Fruit fly (Drosophila melanogaster) whole organism, embryonic: ENCODE data around the gene Tep4.

Experiments
- Aef1 ChIP-seq: fragments of 200-800 bp; sonication (Bioruptor generic); IDR thresholded peaks from 3 replicates; pipeline ENCODE4 v1.3.6; 2022; ENCODE audit warnings: missing biosample characterization, missing genetic modification characterization
- C15 ChIP-seq: fragments of 200-800 bp; sonication (Bioruptor generic); IDR thresholded peaks from 3 replicates; pipeline ENCODE4 v1.3.6; 2022; ENCODE audit warnings: missing biosample characterization, missing genetic modification characterization
- CG10274 ChIP-seq: fragments of 200-800 bp; sonication (Bioruptor generic); optimal IDR thresholded peaks from 3 replicates; lab custom pipeline; 2017; ENCODE audit warnings: missing biosample characterization, mild to moderate bottlenecking, missing genetic modification characterization
- CG11696 ChIP-seq: fragments of 200-800 bp; sonication (Bioruptor generic); IDR thresholded peaks from 2 replicates; pipeline ENCODE4 v1.3.6; 2022; ENCODE audit warnings: missing biosample characterization, missing genetic modification characterization
- CG12391 ChIP-seq: fragments of 200-800 bp; sonication (Bioruptor generic); optimal IDR thresholded peaks from 3 replicates; lab custom pipeline; 2018; ENCODE audit warnings: missing biosample characterization, mild to moderate bottlenecking, missing genetic modification characterization, moderate library complexity
- CG12769 ChIP-seq: fragments of 200-800 bp; sonication (Bioruptor generic); optimal IDR thresholded peaks from 2 replicates; lab custom pipeline; 2019; ENCODE audit warnings: missing biosample characterization, mild to moderate bottlenecking, missing genetic modification characterization, moderate library complexity
- CG15269 ChIP-seq: fragments of 200-800 bp; sonication (Bioruptor generic); optimal IDR thresholded peaks from 2 replicates; lab custom pipeline; 2018; ENCODE audit warnings: missing biosample characterization, mild to moderate bottlenecking, missing genetic modification characterization, moderate library complexity
- CG1603 ChIP-seq: fragments of 200-800 bp; sonication (Bioruptor generic); optimal IDR thresholded peaks from 2 replicates; lab custom pipeline; 2019; ENCODE audit warnings: missing biosample characterization, mild to moderate bottlenecking, missing genetic modification characterization, moderate library complexity
- CG17912 ChIP-seq: fragments of 200-800 bp; sonication (Bioruptor generic); optimal IDR thresholded peaks from 2 replicates; lab custom pipeline; 2018; ENCODE audit warnings: missing biosample characterization, mild to moderate bottlenecking, missing genetic modification characterization
- CG1832 ChIP-seq: fragments of 200-800 bp; sonication (Bioruptor generic); optimal IDR thresholded peaks from 2 replicates; lab custom pipeline; 2017; ENCODE audit warnings: missing biosample characterization, mild to moderate bottlenecking, missing genetic modification characterization, inconsistent platforms
- CG30403 ChIP-seq: fragments of 200-800 bp; sonication (Bioruptor generic); optimal IDR thresholded peaks from 3 replicates; lab custom pipeline; 2016; ENCODE audit warnings: missing biosample characterization, missing genetic modification characterization
- CG33213 ChIP-seq: fragments of 200-800 bp; sonication (Bioruptor generic); optimal IDR thresholded peaks from 3 replicates; lab custom pipeline; 2016; ENCODE audit warnings: missing biosample characterization, missing genetic modification characterization
- CG3407 ChIP-seq: fragments of 200-800 bp; sonication (Bioruptor generic); optimal IDR thresholded peaks from 2 replicates; lab custom pipeline; 2018; ENCODE audit warnings: missing biosample characterization, mild to moderate bottlenecking, missing genetic modification characterization
- CG34376 ChIP-seq: fragments of 200-800 bp; sonication (Bioruptor generic); optimal IDR thresholded peaks from 2 replicates; lab custom pipeline; 2018; ENCODE audit warnings: missing biosample characterization, mild to moderate bottlenecking, missing genetic modification characterization
- CG3847 ChIP-seq: fragments of 200-800 bp; sonication (Bioruptor generic); IDR thresholded peaks from 2 replicates; pipeline ENCODE4 v1.3.6; 2022; ENCODE audit warnings: missing biosample characterization, missing genetic modification characterization
- CG4282 ChIP-seq: fragments of 200-800 bp; sonication (Bioruptor generic); optimal IDR thresholded peaks from 2 replicates; lab custom pipeline; 2016; ENCODE audit warnings: missing biosample characterization, missing genetic modification characterization
- CG9437 ChIP-seq: fragments of 200-800 bp; sonication (Bioruptor generic); optimal IDR thresholded peaks from 2 replicates; lab custom pipeline; 2018; ENCODE audit warnings: missing biosample characterization, mild to moderate bottlenecking, missing genetic modification characterization
- Dfd ChIP-seq, 2 experiments: fragments of >200 bp; optimal IDR thresholded peaks; 2 replicates each; lab custom pipeline; 2017; ENCODE audit warnings: missing biosample characterization in 2 of 2, missing genetic modification characterization in 2 of 2
- E2f1 ChIP-seq: fragments of 200-800 bp; sonication (Bioruptor generic); IDR thresholded peaks from 2 replicates; pipeline ENCODE4 v1.3.6; 2022; ENCODE audit warnings: missing biosample characterization, missing genetic modification characterization
- Elba2 ChIP-seq: fragments of 200-800 bp; sonication (Bioruptor generic); optimal IDR thresholded peaks from 3 replicates; lab custom pipeline; 2016; ENCODE audit warnings: missing biosample characterization, missing genetic modification characterization
- Ets97D ChIP-seq: fragments of 200-800 bp; sonication (Bioruptor generic); optimal IDR thresholded peaks from 3 replicates; lab custom pipeline; 2016; ENCODE audit warnings: missing biosample characterization, missing genetic modification characterization
- Kr ChIP-seq: fragments of 200-800 bp; sonication (Bioruptor generic); optimal IDR thresholded peaks from 2 replicates; lab custom pipeline; 2017; ENCODE audit warnings: missing biosample characterization, mild to moderate bottlenecking, missing genetic modification characterization
- Nf-YA ChIP-seq: fragments of 200-800 bp; sonication (Bioruptor generic); IDR thresholded peaks from 2 replicates; pipeline ENCODE4 v1.3.6; 2022; ENCODE audit warnings: missing biosample characterization, missing genetic modification characterization
- NfI ChIP-seq: fragments of 200-800 bp; sonication (Bioruptor generic); optimal IDR thresholded peaks from 3 replicates; lab custom pipeline; 2018; ENCODE audit warnings: missing biosample characterization, mild to moderate bottlenecking, missing genetic modification characterization, moderate library complexity
- PHDP ChIP-seq: fragments of 200-800 bp; sonication (Bioruptor generic); optimal IDR thresholded peaks from 3 replicates; lab custom pipeline; 2018; ENCODE audit warnings: missing biosample characterization, mild to moderate bottlenecking, missing genetic modification characterization, moderate library complexity
- Pdp1 ChIP-seq, 2 experiments: fragments of 200-800 bp; sonication (Bioruptor generic); optimal IDR thresholded peaks; 3 replicates each; lab custom pipeline; 2016; ENCODE audit warnings: missing biosample characterization in 2 of 2, missing genetic modification characterization in 2 of 2, mild to moderate bottlenecking in 1 of 2, moderate library complexity in 1 of 2
- Taf1 ChIP-seq: fragments of 200-800 bp; sonication (Bioruptor generic); IDR thresholded peaks from 2 replicates; pipeline ENCODE4 v1.3.6; 2022; ENCODE audit warnings: missing biosample characterization, missing genetic modification characterization
- Xrp1 ChIP-seq: fragments of 200-800 bp; sonication (Bioruptor generic); IDR thresholded peaks from 2 replicates; pipeline ENCODE4 v1.3.6; 2022; ENCODE audit warnings: missing biosample characterization, missing genetic modification characterization
- ab ChIP-seq: fragments of 200-800 bp; sonication (Bioruptor generic); optimal IDR thresholded peaks from 2 replicates; lab custom pipeline; 2016; ENCODE audit warnings: missing biosample characterization, missing genetic modification characterization
- amos ChIP-seq: fragments of 200-800 bp; sonication (Bioruptor generic); IDR thresholded peaks from 2 replicates; pipeline ENCODE4 v1.3.6; 2022; ENCODE audit warnings: missing biosample characterization, missing genetic modification characterization; ENCODE audit not compliant: partially characterized antibody
- aop ChIP-seq: fragments of 200-800 bp; sonication (Bioruptor generic); IDR thresholded peaks from 2 replicates; pipeline ENCODE4 v1.3.6; 2022; ENCODE audit warnings: missing biosample characterization, missing genetic modification characterization
- br ChIP-seq: fragments of >200 bp; optimal IDR thresholded peaks from 2 replicates; lab custom pipeline; 2017
- dimm ChIP-seq: fragments of 200-800 bp; sonication (Bioruptor generic); IDR thresholded peaks from 2 replicates; pipeline ENCODE4 v1.3.6; 2022; ENCODE audit warnings: missing biosample characterization, missing genetic modification characterization
- emc ChIP-seq: fragments of 200-800 bp; sonication (Bioruptor generic); optimal IDR thresholded peaks from 2 replicates; lab custom pipeline; 2016; ENCODE audit warnings: missing biosample characterization, missing genetic modification characterization
- esg ChIP-seq: fragments of 200-800 bp; sonication (Bioruptor generic); conservative IDR thresholded peaks from 2 replicates; pipeline ENCODE4 v1.3.6; 2022; ENCODE audit warnings: missing biosample characterization, missing genetic modification characterization
- hkb ChIP-seq, 2 experiments: fragments of 200-800 bp in 1 of 2; fragments of >200 bp in 1 of 2; sonication (Bioruptor generic) in 1 of 2; IDR thresholded peaks in 1 of 2; optimal IDR thresholded peaks in 1 of 2; 2 replicates each; pipeline versions ENCODE4 v1.3.6 to Lab custom; 2017 to 2022; ENCODE audit warnings: missing biosample characterization in 1 of 2, missing genetic modification characterization in 1 of 2
- hth ChIP-seq: fragments of >200 bp; optimal IDR thresholded peaks from 2 replicates; lab custom pipeline; 2017; ENCODE audit warnings: inconsistent platforms
- klu ChIP-seq: fragments of 200-800 bp; sonication (Bioruptor generic); IDR thresholded peaks from 2 replicates; pipeline ENCODE4 v1.3.6; 2022; ENCODE audit warnings: missing biosample characterization, missing genetic modification characterization
- pnt ChIP-seq: fragments of 200-800 bp; sonication (Bioruptor generic); optimal IDR thresholded peaks from 3 replicates; lab custom pipeline; 2016; ENCODE audit warnings: missing biosample characterization, missing genetic modification characterization
- pros ChIP-seq: fragments of 200-800 bp; sonication (Bioruptor generic); optimal IDR thresholded peaks from 3 replicates; lab custom pipeline; 2019; ENCODE audit warnings: missing biosample characterization, mild to moderate bottlenecking, missing genetic modification characterization, moderate library complexity
- sc ChIP-seq, 3 experiments: fragments of >200 bp in 2 of 3; fragments of 200-800 bp in 1 of 3; sonication (Bioruptor generic) in 1 of 3; optimal IDR thresholded peaks; 2 replicates in 2 of 3; 3 replicates in 1 of 3; lab custom pipeline; 2017; ENCODE audit warnings: mild to moderate bottlenecking in 1 of 3, missing biosample characterization in 1 of 3, missing genetic modification characterization in 1 of 3, missing genetic modification reagents in 1 of 3
- scrt ChIP-seq: fragments of 200-800 bp; sonication (Bioruptor generic); optimal IDR thresholded peaks from 2 replicates; lab custom pipeline; 2018; ENCODE audit warnings: missing biosample characterization, mild to moderate bottlenecking, missing genetic modification characterization, moderate library complexity
- sd ChIP-seq: fragments of 200-800 bp; sonication (Bioruptor generic); optimal IDR thresholded peaks from 3 replicates; lab custom pipeline; 2018; ENCODE audit warnings: missing biosample characterization, mild to moderate bottlenecking, missing genetic modification characterization, moderate library complexity
- sisA ChIP-seq: fragments of 200-800 bp; sonication (Bioruptor generic); IDR thresholded peaks from 2 replicates; pipeline ENCODE4 v1.3.6; 2022; ENCODE audit warnings: missing biosample characterization, missing genetic modification characterization
- slou ChIP-seq: fragments of 200-800 bp; sonication (Bioruptor generic); optimal IDR thresholded peaks from 3 replicates; lab custom pipeline; 2016; ENCODE audit warnings: missing biosample characterization, missing genetic modification characterization
- sna ChIP-seq: fragments of 200-800 bp; sonication (Bioruptor generic); IDR thresholded peaks from 2 replicates; pipeline ENCODE4 v1.3.6; 2022; ENCODE audit warnings: missing biosample characterization, missing genetic modification characterization; ENCODE audit not compliant: partially characterized antibody
- ssp ChIP-seq: fragments of 200-800 bp; sonication (Bioruptor generic); IDR thresholded peaks from 2 replicates; pipeline ENCODE4 v1.3.6; 2022; ENCODE audit warnings: missing biosample characterization, missing genetic modification characterization
- tx ChIP-seq: fragments of 200-800 bp; sonication (Bioruptor generic); optimal IDR thresholded peaks from 2 replicates; lab custom pipeline; 2016; ENCODE audit warnings: missing biosample characterization, missing genetic modification characterization
- yki ChIP-seq: fragments of >200 bp; optimal IDR thresholded peaks from 3 replicates; lab custom pipeline; 2018
- zen ChIP-seq: fragments of 200-800 bp; sonication (Bioruptor generic); optimal IDR thresholded peaks from 3 replicates; lab custom pipeline; 2018; ENCODE audit warnings: missing biosample characterization, mild to moderate bottlenecking, missing genetic modification characterization, moderate library complexity
- zen2 ChIP-seq: fragments of 200-800 bp; sonication (Bioruptor generic); IDR thresholded peaks from 3 replicates; pipeline ENCODE4 v1.3.6; 2022; ENCODE audit warnings: missing biosample characterization, missing genetic modification characterization; ENCODE audit not compliant: partially characterized antibody

The Tep4 gene

dm6 chr2L:19533247-19533646 is 15.1 kb upstream of the Tep4 start, which contains the start of gene CG33116 (continued):
- TF ChIP-seq ssp (GFP tag; lab: Robert Waterston, UW) (peak; percentile 47), yki (lab: Kevin White, UChicago) (no peak), CG3407 (peak; percentile 66), hth (lab: Kevin White, UChicago) (no peak), Ets97D (GFP tag; lab: Kevin White, UChicago) (peak; percentile 79), C15 (0 out of 3 replicates have a peak, but pooled peaks have one; percentile 22), CG34376 (GFP tag; lab: Kevin White, UChicago) (peak; percentile 61), zen (tag; lab: Kevin White, UChicago) (peak; percentile 64), Pdp1 (GFP tag; optimal IDR thresholded peaks at IDR 0.05; lab: Kevin White, UChicago) (peak; percentile 77 to 80), emc (GFP tag; lab: Kevin White, UChicago) (peak; percentile 28), CG11696 (GFP tag; lab: Robert Waterston, UW) (peak; percentile 100), dimm (peak; percentile 37; the same call in 1 of the 2 replicates), CG12391 (tag; lab: Kevin White, UChicago) (peak; percentile 85), ab (GFP tag; lab: Kevin White, UChicago) (peak; percentile 26), Taf1 (GFP tag; lab: Robert Waterston, UW) (peak; percentile 23; the same call in 1 of the 2 replicates), Kr (no peak), PHDP (tag; lab: Kevin White, UChicago) (peak; percentile 74), hkb (optimal IDR thresholded peaks at IDR 0.05; lab: Kevin White, UChicago) (peak; percentile 3), hkb (GFP tag; IDR thresholded peaks at IDR 0.05; lab: Robert Waterston, UW) (peak; percentile 79), amos (GFP tag; lab: Robert Waterston, UW) (no peak; the same call in 1 of the 2 replicates), CG10274 (GFP tag; lab: Kevin White, UChicago) (peak; percentile 24), E2f1 (GFP tag; lab: Robert Waterston, UW) (peak; percentile 72), br (no peak), Aef1 (GFP tag; lab: Robert Waterston, UW) (peak; percentile 65), CG4282 (GFP tag; lab: Kevin White, UChicago) (peak; percentile 47), sna (no peak), CG33213 (peak; percentile 83), Elba2 (GFP tag; lab: Kevin White, UChicago) (peak; percentile 12), esg (GFP tag; lab: Robert Waterston, UW) (no peak), sisA (GFP tag; lab: Robert Waterston, UW) (peak; percentile 63), CG1832 (no peak), Dfd (GFP tag; optimal IDR thresholded peaks at IDR 0.05; lab: Kevin White, UChicago) (no peak), slou (GFP tag; lab: Kevin White, UChicago) (peak; percentile 77), CG15269 (tag; lab: Kevin White, UChicago) (peak; percentile 80), scrt (GFP tag; lab: Kevin White, UChicago) (peak; percentile 72), Xrp1 (GFP tag; lab: Robert Waterston, UW) (peak; percentile 77), CG9437 (GFP tag; lab: Kevin White, UChicago) (peak; percentile 66), CG30403 (GFP tag; lab: Kevin White, UChicago) (peak; percentile 87), klu (GFP tag; lab: Robert Waterston, UW) (peak; percentile 21; the same call in 1 of the 2 replicates), Nf-YA (no peak; the same call in 1 of the 2 replicates), tx (GFP tag; lab: Kevin White, UChicago) (peak; percentile 79), CG1603 (tag; lab: Kevin White, UChicago) (peak; percentile 79), CG17912 (peak; percentile 56), pnt (GFP tag; lab: Kevin White, UChicago) (peak; percentile 63), aop (GFP tag; lab: Robert Waterston, UW) (no peak), zen2 (no peak), sd (tag; lab: Kevin White, UChicago) (peak; percentile 51), CG3847 (peak; percentile 83), pros (GFP tag; lab: Kevin White, UChicago) (no peak), NfI (GFP tag; lab: Kevin White, UChicago) (peak; percentile 87), CG12769 (tag; lab: Kevin White, UChicago) (peak; percentile 78), sc (optimal IDR thresholded peaks at IDR 0.05; lab: Kevin White, UChicago) (no peak), sc (GFP tag; optimal IDR thresholded peaks at IDR 0.05; lab: Kevin White, UChicago) (peak; percentile 55)
